Worm (Caenorhabditis elegans): ENCODE measurements around the gene dhc-3.

- TF ChIP-seq elt-3 (tag; optimal IDR thresholded peaks at IDR 0.05) (no peak), mdl-1 (tag; optimal IDR thresholded peaks at IDR 0.05) (no peak), ceh-82 (tag; optimal IDR thresholded peaks at IDR 0.05) (no peak), pha-4 (tag; optimal IDR thresholded peaks at IDR 0.05) (no peak), pqm-1 (tag; optimal IDR thresholded peaks at IDR 0.05) (no peak), nhr-23 (tag; optimal IDR thresholded peaks at IDR 0.05) (no peak), nhr-76 (tag; optimal IDR thresholded peaks at IDR 0.05) (no peak), eor-1 (tag; optimal IDR thresholded peaks at IDR 0.05) (no peak), jun-1 (tag; optimal IDR thresholded peaks at IDR 0.05) (no peak), ztf-4 (tag; optimal IDR thresholded peaks at IDR 0.05) (no peak), nhr-237 (tag; optimal IDR thresholded peaks at IDR 0.05) (no peak), ztf-11 (tag; optimal IDR thresholded peaks at IDR 0.05) (no peak)
These were observed 31.7 kb downstream of the dhc-3 start for ce11 chrV:13170497-13170896.
